Fruit fly (Drosophila melanogaster) whole organism, adult: ENCODE results near the gene stas.

Experiments
- CG11617 ChIP-seq: fragments of 200-800 bp; sonication (Bioruptor generic); optimal IDR thresholded peaks from 2 replicates; lab custom pipeline; 2017; ENCODE audit warnings: mild to moderate bottlenecking, missing biosample characterization, missing genetic modification reagents, missing genetic modification characterization
- CG12768 ChIP-seq: fragments of 200-800 bp; sonication (Bioruptor generic); optimal IDR thresholded peaks from 2 replicates; lab custom pipeline; 2017; ENCODE audit warnings: missing biosample characterization, missing genetic modification characterization, mild to moderate bottlenecking, moderate library complexity, missing genetic modification reagents
- CG5204 ChIP-seq: fragments of 200-800 bp; sonication (Bioruptor generic); optimal IDR thresholded peaks from 2 replicates; lab custom pipeline; 2016; ENCODE audit warnings: missing biosample characterization, missing genetic modification characterization
- CG7045 ChIP-seq: fragments of 200-800 bp; sonication (Bioruptor generic); optimal IDR thresholded peaks from 2 replicates; lab custom pipeline; 2017; ENCODE audit warnings: missing biosample characterization, mild to moderate bottlenecking, missing genetic modification characterization
- Crg-1 ChIP-seq: fragments of 200-800 bp; sonication (Bioruptor generic); optimal IDR thresholded peaks from 2 replicates; lab custom pipeline; 2016; ENCODE audit warnings: missing biosample characterization, missing genetic modification characterization
- tj ChIP-seq: fragments of 200-800 bp; sonication (Bioruptor generic); optimal IDR thresholded peaks from 3 replicates; lab custom pipeline; 2017; ENCODE audit warnings: missing biosample characterization, mild to moderate bottlenecking, missing genetic modification characterization, moderate library complexity

- no peak for TF ChIP-seq CG7045 (GFP tag; lab: Kevin White, UChicago)
- no peak for TF ChIP-seq CG11617 (GFP tag; lab: Kevin White, UChicago)
- no peak for TF ChIP-seq CG5204 (GFP tag; lab: Kevin White, UChicago)
- no peak for TF ChIP-seq Crg-1 (GFP tag; lab: Kevin White, UChicago)
- TF ChIP-seq CG12768 (GFP tag; lab: Kevin White, UChicago), result no peak
- no peak for TF ChIP-seq tj (GFP tag; lab: Kevin White, UChicago)
Measured at dm6 chrX:17611455-17611854, 16.2 kb downstream of the stas start.
